Fruit fly (Drosophila melanogaster) whole organism, wandering third instar larva: ENCODE measurements around the gene Pez.
A peak's percentile ranks its signal among the peaks of the same experiment; 100 is the strongest.

ENCODE experiments used
- Abd-B ChIP-seq: fragments of >200 bp; optimal IDR thresholded peaks from 2 replicates; lab custom pipeline; 2017; ENCODE audit warnings: missing biosample characterization, missing genetic modification characterization
- CG32264 ChIP-seq: fragments of 200-800 bp; sonication (Bioruptor generic); optimal IDR thresholded peaks from 2 replicates; lab custom pipeline; 2016; ENCODE audit warnings: missing biosample characterization, missing genetic modification characterization
- CG9705 ChIP-seq: fragments of 200-800 bp; sonication (Bioruptor generic); optimal IDR thresholded peaks from 2 replicates; lab custom pipeline; 2018; ENCODE audit warnings: missing biosample characterization, mild to moderate bottlenecking, missing genetic modification characterization
- CrebA ChIP-seq: fragments of 200-800 bp; sonication (Bioruptor generic); optimal IDR thresholded peaks from 2 replicates; lab custom pipeline; 2016; ENCODE audit warnings: missing biosample characterization, mild to moderate bottlenecking, missing genetic modification characterization, borderline replicate concordance
- Dfd ChIP-seq: fragments of >200 bp; optimal IDR thresholded peaks from 2 replicates; lab custom pipeline; 2017; ENCODE audit warnings: missing biosample characterization, missing genetic modification characterization
- Dif ChIP-seq: fragments of 200-275, 200-300 bp; sonication (Bioruptor generic); optimal IDR thresholded peaks from 2 replicates; lab custom pipeline; 2018; ENCODE audit warnings: missing biosample characterization, missing genetic modification characterization; ENCODE audit not compliant: partially characterized antibody
- GATAd ChIP-seq: sonication (Bioruptor generic); optimal IDR thresholded peaks from 2 replicates; lab custom pipeline; 2016; ENCODE audit warnings: missing biosample characterization, missing genetic modification characterization
- HLH106 ChIP-seq: fragments of 200-800 bp; optimal IDR thresholded peaks from 3 replicates; lab custom pipeline; 2019; ENCODE audit warnings: missing biosample characterization, mild to moderate bottlenecking, missing genetic modification characterization, moderate library complexity
- Hnf4 ChIP-seq: fragments of 200-800 bp; sonication (Bioruptor generic); optimal IDR thresholded peaks from 2 replicates; lab custom pipeline; 2016; ENCODE audit warnings: missing biosample characterization, mild to moderate bottlenecking, missing genetic modification characterization
- Hr78 ChIP-seq: fragments of >200 bp; optimal IDR thresholded peaks from 2 replicates; lab custom pipeline; 2017; ENCODE audit warnings: missing biosample characterization, missing genetic modification characterization
- Hr83 ChIP-seq: fragments of 200-300 bp; sonication (Bioruptor generic); optimal IDR thresholded peaks from 2 replicates; lab custom pipeline; 2016; ENCODE audit warnings: missing biosample characterization, mild to moderate bottlenecking, missing genetic modification characterization, moderate library complexity; ENCODE audit not compliant: poor library complexity, severe bottlenecking
- Jra ChIP-seq: sonication (Bioruptor generic); optimal IDR thresholded peaks from 2 replicates; lab custom pipeline; 2016; ENCODE audit warnings: missing biosample characterization, missing genetic modification characterization
- Mio ChIP-seq: sonication (Bioruptor generic); optimal IDR thresholded peaks from 2 replicates; lab custom pipeline; 2016; ENCODE audit warnings: missing biosample characterization, missing genetic modification characterization
- Myc ChIP-seq: fragments of >200 bp; optimal IDR thresholded peaks from 2 replicates; lab custom pipeline; 2017
- N ChIP-seq: fragments of >200 bp; optimal IDR thresholded peaks from 2 replicates; lab custom pipeline; 2018; ENCODE audit warnings: missing biosample characterization, missing external identifiers, missing genetic modification characterization
- OdsH ChIP-seq: fragments of 200-800 bp; sonication (Bioruptor generic); optimal IDR thresholded peaks from 2 replicates; lab custom pipeline; 2016; ENCODE audit warnings: missing biosample characterization, mild to moderate bottlenecking, missing genetic modification characterization
- Rel ChIP-seq, 2 experiments: fragments of 200-800 bp; sonication (Bioruptor generic) in 1 of 2; optimal IDR thresholded peaks; 2 replicates in 1 of 2; 3 replicates in 1 of 2; lab custom pipeline; 2016 to 2019; ENCODE audit warnings: mild to moderate bottlenecking in 2 of 2, missing biosample characterization in 2 of 2, missing genetic modification characterization in 2 of 2, moderate library complexity in 1 of 2
- Sp1 ChIP-seq: fragments of 200-800 bp; sonication (Bioruptor generic); optimal IDR thresholded peaks from 3 replicates; lab custom pipeline; 2019; ENCODE audit warnings: missing biosample characterization, mild to moderate bottlenecking, missing genetic modification characterization, moderate library complexity
- Vsx2 ChIP-seq: fragments of 200-300, 225-300 bp; sonication (Bioruptor generic); optimal IDR thresholded peaks from 2 replicates; lab custom pipeline; 2018; ENCODE audit warnings: missing biosample characterization, missing genetic modification characterization; ENCODE audit not compliant: partially characterized antibody
- br ChIP-seq: fragments of 200-800 bp; sonication (Bioruptor generic); optimal IDR thresholded peaks from 2 replicates; lab custom pipeline; 2016; ENCODE audit warnings: missing biosample characterization, missing genetic modification characterization
- brk ChIP-seq: fragments of 200-800 bp; sonication (Bioruptor generic); optimal IDR thresholded peaks from 2 replicates; lab custom pipeline; 2016; ENCODE audit warnings: missing biosample characterization, mild to moderate bottlenecking, missing genetic modification characterization
- dl ChIP-seq, 2 experiments: fragments of 175-275, 200-275 bp in 1 of 2; fragments of 200-275 bp in 1 of 2; sonication (Bioruptor generic); optimal IDR thresholded peaks; lab custom pipeline; 2018; ENCODE audit warnings: mild to moderate bottlenecking in 2 of 2, missing biosample characterization in 2 of 2, missing genetic modification characterization in 2 of 2, moderate library complexity in 2 of 2; ENCODE audit not compliant: partially characterized antibody in 2 of 2, insufficient read depth in 1 of 2
- dmrt93B ChIP-seq: fragments of 200-800 bp; sonication (Bioruptor generic); optimal IDR thresholded peaks from 2 replicates; lab custom pipeline; 2018; ENCODE audit warnings: missing biosample characterization, mild to moderate bottlenecking, missing genetic modification characterization
- dsf ChIP-seq: sonication (Bioruptor generic); optimal IDR thresholded peaks from 2 replicates; lab custom pipeline; 2016; ENCODE audit warnings: missing biosample characterization, missing genetic modification characterization, borderline replicate concordance
- ey ChIP-seq: fragments of 200-800 bp; sonication (Bioruptor generic); optimal IDR thresholded peaks from 2 replicates; lab custom pipeline; 2016; ENCODE audit warnings: missing biosample characterization, missing genetic modification characterization
- foxo ChIP-seq, 2 experiments: fragments of 200-800 bp; sonication (Bioruptor generic); optimal IDR thresholded peaks; 2 replicates in 1 of 2; 3 replicates in 1 of 2; lab custom pipeline; 2016 to 2017; ENCODE audit warnings: missing biosample characterization in 2 of 2, missing genetic modification characterization in 2 of 2
- fru ChIP-seq: fragments of 200-800 bp; sonication (Bioruptor generic); optimal IDR thresholded peaks from 3 replicates; lab custom pipeline; 2016; ENCODE audit warnings: missing biosample characterization, mild to moderate bottlenecking, missing genetic modification characterization
- h ChIP-seq: fragments of 200-800 bp; sonication (Bioruptor generic); optimal IDR thresholded peaks from 3 replicates; lab custom pipeline; 2016; ENCODE audit warnings: missing biosample characterization, mild to moderate bottlenecking, missing genetic modification characterization
- jim ChIP-seq: fragments of 175-275, 200-325 bp; sonication (Bioruptor generic); optimal IDR thresholded peaks from 2 replicates; lab custom pipeline; 2016; ENCODE audit warnings: missing biosample characterization, mild to moderate bottlenecking, missing genetic modification characterization
- lola ChIP-seq: fragments of >200 bp; optimal IDR thresholded peaks from 2 replicates; lab custom pipeline; 2017; ENCODE audit warnings: missing biosample characterization, missing genetic modification characterization
- pan ChIP-seq: fragments of >200 bp; optimal IDR thresholded peaks from 2 replicates; lab custom pipeline; 2017
- psq ChIP-seq: fragments of 200-800 bp; sonication (Bioruptor generic); optimal IDR thresholded peaks from 3 replicates; lab custom pipeline; 2017; ENCODE audit warnings: missing biosample characterization, mild to moderate bottlenecking, missing genetic modification characterization, moderate library complexity
- rgr ChIP-seq: fragments of 200-800 bp; sonication (Bioruptor generic); optimal IDR thresholded peaks from 3 replicates; lab custom pipeline; 2016; ENCODE audit warnings: missing biosample characterization, mild to moderate bottlenecking, missing genetic modification characterization
- sage ChIP-seq: fragments of 200-800 bp; sonication (Bioruptor generic); optimal IDR thresholded peaks from 2 replicates; lab custom pipeline; 2016; ENCODE audit warnings: missing biosample characterization, mild to moderate bottlenecking, missing genetic modification characterization
- sv ChIP-seq: fragments of 200-800 bp; sonication (Bioruptor generic); optimal IDR thresholded peaks from 3 replicates; lab custom pipeline; 2016; ENCODE audit warnings: missing biosample characterization, missing genetic modification characterization
- tai ChIP-seq: sonication (Bioruptor generic); optimal IDR thresholded peaks from 2 replicates; lab custom pipeline; 2016; ENCODE audit warnings: missing biosample characterization, missing genetic modification characterization
- usp ChIP-seq: fragments of >200 bp; optimal IDR thresholded peaks from 2 replicates; lab custom pipeline; 2017; ENCODE audit warnings: missing biosample characterization, missing genetic modification characterization
- woc ChIP-seq: sonication (Bioruptor generic); optimal IDR thresholded peaks from 2 replicates; lab custom pipeline; 2016; ENCODE audit warnings: missing biosample characterization, mild to moderate bottlenecking, missing genetic modification characterization

The Pez gene

dm6 chr2L:6340222-6340725, 1.8 kb upstream of the Pez start:
- TF ChIP-seq fru (GFP tag; lab: Kevin White, UChicago), result no peak
- no peak for TF ChIP-seq rgr (GFP tag; lab: Kevin White, UChicago)
- no peak for TF ChIP-seq h (GFP tag; lab: Kevin White, UChicago)
- TF ChIP-seq ey (GFP tag; lab: Kevin White, UChicago), result no peak
- no peak for TF ChIP-seq jim (GFP tag; lab: Kevin White, UChicago)
- no peak for TF ChIP-seq usp
- no peak for TF ChIP-seq woc (GFP tag; lab: Kevin White, UChicago)
- no peak for TF ChIP-seq Dfd
- TF ChIP-seq sv (GFP tag; lab: Kevin White, UChicago), result no peak
- TF ChIP-seq dl (GFP tag; optimal IDR thresholded peaks at IDR 0.05; lab: Kevin White, UChicago; ENCODE audit: insufficient read depth in 1 of 2, partially characterized antibody in 2 of 2), result no peak
- no peak for TF ChIP-seq Sp1 (GFP tag; lab: Kevin White, UChicago)
- no peak for TF ChIP-seq dmrt93B (GFP tag; lab: Kevin White, UChicago)
- no peak for TF ChIP-seq Mio
- TF ChIP-seq Vsx2 (GFP tag; lab: Kevin White, UChicago), result no peak
- no peak for TF ChIP-seq Hnf4 (GFP tag; lab: Kevin White, UChicago)
- no peak for TF ChIP-seq OdsH (GFP tag; lab: Kevin White, UChicago)
- no peak for TF ChIP-seq br
- TF ChIP-seq Myc (lab: Kevin White, UChicago), result no peak
- TF ChIP-seq pan (lab: Kevin White, UChicago), result no peak
- TF ChIP-seq, all 38 proteins: peak for 0

dm6 chr2L:6339010-6339897, 783 bp upstream of the Pez start:
- no peak for TF ChIP-seq sv (GFP tag; lab: Kevin White, UChicago)
- TF ChIP-seq CrebA (GFP tag; lab: Kevin White, UChicago), result no peak
- no peak for TF ChIP-seq fru (GFP tag; lab: Kevin White, UChicago)
- no peak for TF ChIP-seq N (GFP tag; lab: Kevin White, UChicago)
- no peak for TF ChIP-seq Jra
- TF ChIP-seq dmrt93B (GFP tag; lab: Kevin White, UChicago), result peak; percentile 2
- TF ChIP-seq usp, result no peak
- TF ChIP-seq Hnf4 (GFP tag; lab: Kevin White, UChicago), result peak; percentile 54
- TF ChIP-seq Hr83 (GFP tag; lab: Kevin White, UChicago), result no peak
- TF ChIP-seq dl (GFP tag; optimal IDR thresholded peaks at IDR 0.05; lab: Kevin White, UChicago; ENCODE audit: insufficient read depth in 1 of 2, partially characterized antibody in 2 of 2), result no peak
- no peak for TF ChIP-seq Rel (GFP tag; optimal IDR thresholded peaks at IDR 0.05; lab: Kevin White, UChicago)
- TF ChIP-seq Rel (tag; optimal IDR thresholded peaks at IDR 0.05; lab: Kevin White, UChicago), result no peak
- TF ChIP-seq HLH106 (tag; lab: Kevin White, UChicago), result peak; percentile 20
- TF ChIP-seq pan (lab: Kevin White, UChicago), result no peak
- no peak for TF ChIP-seq Hr78
- TF ChIP-seq Dfd, result no peak
- TF ChIP-seq rgr (GFP tag; lab: Kevin White, UChicago), result peak; percentile 38
- TF ChIP-seq brk, result no peak
- TF ChIP-seq OdsH (GFP tag; lab: Kevin White, UChicago), result peak; percentile 22
- peak; percentile 55 for TF ChIP-seq br
- no peak for TF ChIP-seq psq (GFP tag; lab: Kevin White, UChicago)
- peak; percentile 8 for TF ChIP-seq CG32264 (GFP tag; lab: Kevin White, UChicago)
- peak; percentile 17 for TF ChIP-seq woc (GFP tag; lab: Kevin White, UChicago)
- TF ChIP-seq h (GFP tag; lab: Kevin White, UChicago), result peak; percentile 32
- no peak for TF ChIP-seq jim (GFP tag; lab: Kevin White, UChicago)
- no peak for TF ChIP-seq GATAd (GFP tag; lab: Kevin White, UChicago)
- no peak for TF ChIP-seq Vsx2 (GFP tag; lab: Kevin White, UChicago)
- peak; percentile 50 for TF ChIP-seq ey (GFP tag; lab: Kevin White, UChicago)
- no peak for TF ChIP-seq Sp1 (GFP tag; lab: Kevin White, UChicago)
- no peak for TF ChIP-seq CG9705 (GFP tag; lab: Kevin White, UChicago)
- peak; percentile 35 for TF ChIP-seq Dif (GFP tag; lab: Kevin White, UChicago)
- TF ChIP-seq Myc (lab: Kevin White, UChicago), result no peak
- TF ChIP-seq Abd-B, result no peak
- no peak for TF ChIP-seq tai (GFP tag; lab: Kevin White, UChicago)
- TF ChIP-seq foxo (GFP tag; optimal IDR thresholded peaks at IDR 0.05; lab: Kevin White, UChicago), result peak in 1 of 2 experiments; percentile 43
- no peak for TF ChIP-seq sage
- TF ChIP-seq dsf, result no peak
- no peak for TF ChIP-seq Mio
- peak; percentile 5 for TF ChIP-seq lola
